Worm (Caenorhabditis elegans) whole organism, L4 larva: ENCODE data around the gene epn-1.

Experiments
- ZK337.2 ChIP-seq: fragments of 200-800 bp; sonication (Bioruptor generic); IDR thresholded peaks from 2 replicates; pipeline ENCODE4 v1.3.6; 2022; ENCODE audit warnings: missing genetic modification reagents, missing genetic modification characterization, missing compliant biosample characterization
- ces-1 ChIP-seq: fragments of 150-350 bp; sonication (generic microtip); optimal IDR thresholded peaks from 4 replicates; lab custom pipeline; 2014; ENCODE audit warnings: missing biosample characterization, missing genetic modification reagents, missing genetic modification characterization
- dpl-1 ChIP-seq: fragments of 150-350 bp; optimal IDR thresholded peaks from 2 replicates; lab custom pipeline; 2014; ENCODE audit warnings: missing biosample characterization, missing genetic modification reagents, missing genetic modification characterization
- nhr-237 ChIP-seq: sonication (generic microtip); optimal IDR thresholded peaks from 2 replicates; lab custom pipeline; 2017; ENCODE audit warnings: missing biosample characterization, missing genetic modification characterization
- zag-1 ChIP-seq: fragments of 150-350 bp; optimal IDR thresholded peaks from 2 replicates; lab custom pipeline; 2014; ENCODE audit warnings: missing biosample characterization, missing genetic modification characterization
- ztf-11 ChIP-seq: fragments of 150-350 bp; optimal IDR thresholded peaks from 2 replicates; lab custom pipeline; 2014; ENCODE audit warnings: missing biosample characterization, missing genetic modification characterization

DNA sequence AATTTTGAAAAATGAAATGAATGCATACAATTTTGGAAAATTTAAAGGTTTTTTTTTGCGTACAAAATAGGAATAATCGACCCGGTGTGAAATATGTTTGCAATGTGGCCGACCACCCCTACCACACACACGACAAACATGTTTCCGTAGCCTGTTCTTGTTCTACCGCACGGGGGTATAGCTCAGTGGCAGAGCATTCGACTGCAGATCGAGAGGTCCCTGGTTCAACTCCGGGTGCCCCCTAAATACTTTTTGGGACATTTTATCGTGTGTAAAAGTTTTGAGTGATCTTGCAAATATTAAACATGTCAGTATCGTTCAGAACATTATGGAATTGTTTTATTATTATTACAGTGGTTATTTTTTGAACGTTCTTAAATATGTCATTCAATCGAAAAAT lies 13.6 kb downstream of the epn-1 start:
- TF ChIP-seq dpl-1 (no peak), ZK337.2 (peak; percentile 30; the same call in 1 of the 2 replicates), ztf-11 (no peak), zag-1 (tag; lab: Kevin White, UChicago) (no peak), ces-1 (no peak), nhr-237 (tag; lab: Kevin White, UChicago) (no peak)
